Worm (Caenorhabditis elegans) whole organism, L2 larva: Measurements from ENCODE around the gene frpr-3.
A peak's percentile ranks its signal among the peaks of the same experiment; 100 is the strongest.

Experiments
- C34F6.9 ChIP-seq: fragments of 150-350 bp; optimal IDR thresholded peaks from 2 replicates; lab custom pipeline; 2014; ENCODE audit warnings: missing biosample characterization, missing genetic modification characterization
- F13H6.1 ChIP-seq: sonication (generic microtip); optimal IDR thresholded peaks from 2 replicates; lab custom pipeline; 2016; ENCODE audit warnings: missing genetic modification characterization, missing compliant biosample characterization
- R02D3.7 ChIP-seq: fragments of 150-350 bp; optimal IDR thresholded peaks from 2 replicates; lab custom pipeline; 2014; ENCODE audit warnings: missing biosample characterization, missing genetic modification characterization
- Y55F3AM.14 ChIP-seq: fragments of 200-800 bp; sonication (Bioruptor generic); optimal IDR thresholded peaks from 2 replicates; lab custom pipeline; 2018; ENCODE audit warnings: mild to moderate bottlenecking, missing genetic modification characterization, missing compliant biosample characterization
- ZK546.5 ChIP-seq: sonication (generic microtip); optimal IDR thresholded peaks from 2 replicates; lab custom pipeline; 2017; ENCODE audit warnings: missing biosample characterization, missing genetic modification characterization
- alr-1 ChIP-seq: fragments of 150-350 bp; optimal IDR thresholded peaks from 2 replicates; lab custom pipeline; 2014; ENCODE audit warnings: missing biosample characterization, missing genetic modification characterization
- aly-2 ChIP-seq: fragments of 150-350 bp; optimal IDR thresholded peaks from 2 replicates; lab custom pipeline; 2014; ENCODE audit warnings: missing biosample characterization, missing genetic modification characterization
- ama-1 ChIP-seq: fragments of 150-350 bp; optimal IDR thresholded peaks from 2 replicates; lab custom pipeline; 2018; ENCODE audit warnings: inconsistent platforms
- blmp-1 ChIP-seq: sonication (generic microtip); optimal IDR thresholded peaks from 2 replicates; lab custom pipeline; 2017; ENCODE audit warnings: missing genetic modification characterization, mild to moderate bottlenecking, missing compliant biosample characterization, antibody characterized with exemption, moderate library complexity; ENCODE audit not compliant: insufficient read depth
- ceh-16 ChIP-seq: fragments of 150-350 bp; optimal IDR thresholded peaks from 2 replicates; lab custom pipeline; 2014; ENCODE audit warnings: missing biosample characterization, missing genetic modification characterization
- ceh-82 ChIP-seq: fragments of 150-350 bp; optimal IDR thresholded peaks from 2 replicates; lab custom pipeline; 2014; ENCODE audit warnings: missing biosample characterization, missing genetic modification characterization
- crh-2 ChIP-seq: sonication (generic microtip); optimal IDR thresholded peaks from 2 replicates; lab custom pipeline; 2017; ENCODE audit warnings: missing biosample characterization, missing genetic modification characterization
- dmd-4 ChIP-seq: sonication (generic microtip); optimal IDR thresholded peaks from 2 replicates; lab custom pipeline; 2017; ENCODE audit warnings: missing biosample characterization, missing genetic modification characterization
- egl-27 ChIP-seq: sonication (generic microtip); optimal IDR thresholded peaks from 3 replicates; lab custom pipeline; 2017; ENCODE audit warnings: missing biosample characterization, missing genetic modification reagents, missing genetic modification characterization
- elt-1 ChIP-seq: fragments of 150-350 bp; optimal IDR thresholded peaks from 2 replicates; lab custom pipeline; 2014; ENCODE audit warnings: missing biosample characterization, missing genetic modification characterization
- elt-3 ChIP-seq: sonication (generic microtip); optimal IDR thresholded peaks from 2 replicates; lab custom pipeline; 2017; ENCODE audit warnings: missing biosample characterization, missing genetic modification characterization
- fos-1 ChIP-seq: fragments of 150-350 bp; optimal IDR thresholded peaks from 2 replicates; lab custom pipeline; 2014; ENCODE audit warnings: missing biosample characterization, missing genetic modification characterization
- gmeb-1 ChIP-seq: fragments of 150-350 bp; optimal IDR thresholded peaks from 2 replicates; lab custom pipeline; 2014; ENCODE audit warnings: missing biosample characterization, missing genetic modification characterization
- lin-11 ChIP-seq: fragments of 150-350 bp; sonication (generic microtip); optimal IDR thresholded peaks from 2 replicates; lab custom pipeline; 2014; ENCODE audit warnings: missing biosample characterization, missing genetic modification characterization, inconsistent platforms, mixed read lengths
- lin-13 ChIP-seq: fragments of 150-350 bp; optimal IDR thresholded peaks from 2 replicates; lab custom pipeline; 2014; ENCODE audit warnings: missing biosample characterization, missing genetic modification reagents, missing genetic modification characterization
- lin-39 ChIP-seq: fragments of 150-350 bp; optimal IDR thresholded peaks from 2 replicates; lab custom pipeline; 2014; ENCODE audit warnings: missing biosample characterization, missing genetic modification reagents, missing genetic modification characterization
- lsy-2 ChIP-seq, 2 experiments: fragments of 150-350 bp in 1 of 2; sonication (generic microtip) in 1 of 2; optimal IDR thresholded peaks; 2 replicates each; lab custom pipeline; 2014 to 2017; ENCODE audit warnings: missing biosample characterization in 2 of 2, missing genetic modification characterization in 2 of 2
- mab-5 ChIP-seq: fragments of 150-350 bp; optimal IDR thresholded peaks from 2 replicates; lab custom pipeline; 2014; ENCODE audit warnings: missing biosample characterization, missing genetic modification characterization
- mbf-1 ChIP-seq: sonication (generic microtip); optimal IDR thresholded peaks from 2 replicates; lab custom pipeline; 2017; ENCODE audit warnings: missing biosample characterization, missing genetic modification characterization
- mdl-1 ChIP-seq, 2 experiments: fragments of 150-350 bp in 1 of 2; sonication (generic microtip) in 1 of 2; optimal IDR thresholded peaks; 2 replicates each; lab custom pipeline; 2017; ENCODE audit warnings: missing biosample characterization in 2 of 2, missing genetic modification characterization in 2 of 2
- nhr-10 ChIP-seq: sonication (generic microtip); optimal IDR thresholded peaks from 2 replicates; lab custom pipeline; 2017; ENCODE audit warnings: missing biosample characterization, missing genetic modification characterization
- nhr-11 ChIP-seq: fragments of 150-350 bp; optimal IDR thresholded peaks from 2 replicates; lab custom pipeline; 2014; ENCODE audit warnings: missing biosample characterization, missing genetic modification characterization
- nhr-12 ChIP-seq: fragments of 150-350 bp; optimal IDR thresholded peaks from 2 replicates; lab custom pipeline; 2014; ENCODE audit warnings: missing biosample characterization, missing genetic modification characterization
- nhr-129 ChIP-seq: fragments of 150-350 bp; optimal IDR thresholded peaks from 2 replicates; lab custom pipeline; 2014; ENCODE audit warnings: missing biosample characterization, missing genetic modification characterization
- nhr-21 ChIP-seq: fragments of 150-350 bp; optimal IDR thresholded peaks from 2 replicates; lab custom pipeline; 2014; ENCODE audit warnings: missing biosample characterization, missing genetic modification characterization
- nhr-23 ChIP-seq: fragments of 150-350 bp; optimal IDR thresholded peaks from 2 replicates; lab custom pipeline; 2014; ENCODE audit warnings: missing biosample characterization, missing genetic modification reagents, missing genetic modification characterization
- nhr-237 ChIP-seq: fragments of 150-350 bp; optimal IDR thresholded peaks from 2 replicates; lab custom pipeline; 2014; ENCODE audit warnings: missing biosample characterization, missing genetic modification characterization
- nhr-25 ChIP-seq: fragments of 150-350 bp; sonication (generic microtip); optimal IDR thresholded peaks from 3 replicates; lab custom pipeline; 2014; ENCODE audit warnings: missing biosample characterization, missing genetic modification characterization
- nhr-6 ChIP-seq: fragments of 150-350 bp; optimal IDR thresholded peaks from 2 replicates; lab custom pipeline; 2014; ENCODE audit warnings: missing biosample characterization, missing genetic modification characterization
- nhr-77 ChIP-seq: fragments of 150-350 bp; optimal IDR thresholded peaks from 2 replicates; lab custom pipeline; 2014; ENCODE audit warnings: missing biosample characterization, missing genetic modification characterization
- peb-1 ChIP-seq: fragments of 150-350 bp; optimal IDR thresholded peaks from 2 replicates; lab custom pipeline; 2014; ENCODE audit warnings: missing biosample characterization, missing genetic modification characterization
- sem-4 ChIP-seq: fragments of 150-350 bp; optimal IDR thresholded peaks from 2 replicates; lab custom pipeline; 2014; ENCODE audit warnings: missing biosample characterization, missing genetic modification reagents, missing genetic modification characterization
- skn-1 ChIP-seq: sonication (generic microtip); optimal IDR thresholded peaks from 2 replicates; lab custom pipeline; 2017; ENCODE audit warnings: missing biosample characterization, missing genetic modification characterization
- sma-3 ChIP-seq: sonication (generic microtip); optimal IDR thresholded peaks from 2 replicates; lab custom pipeline; 2016; ENCODE audit warnings: missing genetic modification reagents, missing genetic modification characterization, missing compliant biosample characterization
- sma-9 ChIP-seq, 2 experiments: fragments of 150-350 bp in 1 of 2; sonication (generic microtip) in 1 of 2; optimal IDR thresholded peaks; 2 replicates each; lab custom pipeline; 2014 to 2016; ENCODE audit warnings: missing genetic modification characterization in 2 of 2, mild to moderate bottlenecking in 1 of 2, missing biosample characterization in 1 of 2, missing compliant biosample characterization in 1 of 2, missing genetic modification reagents in 1 of 2, moderate library complexity in 1 of 2
- snpc-4 ChIP-seq: fragments of 150-350 bp; optimal IDR thresholded peaks from 2 replicates; lab custom pipeline; 2014; ENCODE audit warnings: missing biosample characterization, missing genetic modification characterization
- unc-39 ChIP-seq: fragments of 150-350 bp; optimal IDR thresholded peaks from 2 replicates; lab custom pipeline; 2014; ENCODE audit warnings: missing biosample characterization, missing genetic modification characterization
- unc-55 ChIP-seq: fragments of 150-350 bp; sonication (generic microtip); optimal IDR thresholded peaks from 3 replicates; lab custom pipeline; 2014; ENCODE audit warnings: missing biosample characterization, missing genetic modification reagents, missing genetic modification characterization
- unc-62 ChIP-seq: fragments of 150-350 bp; optimal IDR thresholded peaks from 2 replicates; lab custom pipeline; 2014; ENCODE audit warnings: missing biosample characterization, missing genetic modification reagents, missing genetic modification characterization
- zag-1 ChIP-seq: fragments of 150-350 bp; optimal IDR thresholded peaks from 2 replicates; lab custom pipeline; 2014; ENCODE audit warnings: missing biosample characterization, missing genetic modification characterization
- ztf-1 ChIP-seq: fragments of 200-800 bp; sonication (Bioruptor generic); conservative IDR thresholded peaks from 2 replicates; pipeline ENCODE4 v1.3.6; 2022; ENCODE audit warnings: missing genetic modification characterization, missing compliant biosample characterization
- ztf-11 ChIP-seq: sonication (generic microtip); optimal IDR thresholded peaks from 2 replicates; lab custom pipeline; 2017; ENCODE audit warnings: missing biosample characterization, missing genetic modification characterization
- ztf-4 ChIP-seq: fragments of 150-350 bp; optimal IDR thresholded peaks from 2 replicates; lab custom pipeline; 2014; ENCODE audit warnings: missing biosample characterization, missing genetic modification characterization

frpr-3 gene

ce11 chrV:7820270-7820669 is 49.2 kb downstream of the frpr-3 start, which contains the start of gene lbp-4:
Gene lbp-4, plus strand, starts transcription at chrV:7820578.
- TF ChIP-seq sma-3 (GFP tag; lab: Kevin White, UChicago) (peak; percentile 45), snpc-4 (tag; lab: Kevin White, UChicago) (no peak), C34F6.9 (tag; lab: Kevin White, UChicago) (peak; percentile 71), alr-1 (tag; lab: Kevin White, UChicago) (no peak), ztf-1 (GFP tag; lab: Robert Waterston, UW) (no peak), nhr-25 (tag; lab: Kevin White, UChicago) (no peak), elt-1 (tag; lab: Kevin White, UChicago) (no peak), lin-39 (no peak), lsy-2 (tag; optimal IDR thresholded peaks at IDR 0.05; lab: Kevin White, UChicago) (peak in 1 of 2 experiments; percentile 64), sem-4 (tag; lab: Kevin White, UChicago) (no peak), ztf-11 (tag; lab: Kevin White, UChicago) (no peak), dmd-4 (tag; lab: Kevin White, UChicago) (no peak), nhr-129 (peak; percentile 24), crh-2 (tag; lab: Kevin White, UChicago) (peak; percentile 47), sma-9 (GFP tag; optimal IDR thresholded peaks at IDR 0.05; lab: Kevin White, UChicago) (peak; percentile 7), sma-9 (tag; optimal IDR thresholded peaks at IDR 0.05; lab: Kevin White, UChicago) (no peak), nhr-77 (tag; lab: Kevin White, UChicago) (no peak), nhr-6 (tag; lab: Kevin White, UChicago) (no peak), unc-55 (GFP tag; lab: Kevin White, UChicago) (peak; percentile 71), blmp-1 (tag; lab: Kevin White, UChicago) (no peak), fos-1 (peak; percentile 50), nhr-23 (no peak), elt-3 (tag; lab: Kevin White, UChicago) (no peak), Y55F3AM.14 (GFP tag; lab: Kevin White, UChicago) (no peak), ztf-4 (tag; lab: Kevin White, UChicago) (no peak), mbf-1 (tag; lab: Kevin White, UChicago) (no peak), gmeb-1 (peak; percentile 27), lin-13 (GFP tag; lab: Kevin White, UChicago) (no peak), nhr-11 (tag; lab: Kevin White, UChicago) (no peak), zag-1 (tag; lab: Kevin White, UChicago) (no peak)

DNA sequence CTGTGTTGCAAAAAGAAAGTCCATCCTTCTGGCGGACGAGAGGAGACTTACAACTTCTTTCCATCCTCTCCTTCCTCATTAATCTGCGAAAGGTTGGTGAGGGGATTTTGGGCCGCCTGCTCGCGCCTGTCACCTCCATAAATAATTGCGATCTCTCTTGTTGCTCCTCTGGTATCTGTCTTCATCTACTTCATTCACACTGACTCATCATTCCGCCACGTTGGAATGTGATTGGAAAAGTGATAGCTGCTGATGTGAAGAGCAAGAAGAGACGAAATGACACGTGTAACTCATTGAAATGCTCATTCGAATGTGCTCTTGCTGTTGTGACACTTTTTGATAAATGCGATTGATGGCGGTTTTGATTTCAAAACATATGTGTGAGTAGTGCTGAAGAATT is 51.6 kb downstream of the frpr-3 start:
- TF ChIP-seq nhr-23: no peak
- TF ChIP-seq ceh-82 (tag; lab: Kevin White, UChicago): no peak
- TF ChIP-seq nhr-11 (tag; lab: Kevin White, UChicago): no peak
- TF ChIP-seq nhr-10 (tag; lab: Kevin White, UChicago): no peak
- peak; percentile 60 for TF ChIP-seq crh-2 (tag; lab: Kevin White, UChicago)
- no peak for TF ChIP-seq lin-39
- TF ChIP-seq ZK546.5: no peak
- TF ChIP-seq lin-11 (tag; lab: Kevin White, UChicago): no peak
- TF ChIP-seq mdl-1 (tag; optimal IDR thresholded peaks at IDR 0.05; lab: Kevin White, UChicago): no peak
- TF ChIP-seq nhr-21 (tag; lab: Kevin White, UChicago): no peak
- no peak for TF ChIP-seq ceh-16 (tag; lab: Kevin White, UChicago)
- no peak for TF ChIP-seq elt-3 (tag; lab: Kevin White, UChicago)
- no peak for TF ChIP-seq aly-2 (tag; lab: Kevin White, UChicago)
- TF ChIP-seq sem-4 (tag; lab: Kevin White, UChicago): no peak
- TF ChIP-seq Y55F3AM.14 (GFP tag; lab: Kevin White, UChicago): no peak
- TF ChIP-seq fos-1: no peak
- TF ChIP-seq unc-62 (GFP tag; lab: Kevin White, UChicago): peak; percentile 8
- TF ChIP-seq egl-27 (tag; lab: Kevin White, UChicago): peak; percentile 19
- TF ChIP-seq nhr-237: no peak
- TF ChIP-seq blmp-1 (tag; lab: Kevin White, UChicago): no peak
- TF ChIP-seq alr-1 (tag; lab: Kevin White, UChicago): no peak
- TF ChIP-seq peb-1: no peak
- TF ChIP-seq dmd-4 (tag; lab: Kevin White, UChicago): no peak
- no peak for TF ChIP-seq lin-13 (GFP tag; lab: Kevin White, UChicago)
- no peak for TF ChIP-seq ama-1 (lab: Kevin White, UChicago)
- TF ChIP-seq nhr-6 (tag; lab: Kevin White, UChicago): no peak
- peak; percentile 37 for TF ChIP-seq C34F6.9 (tag; lab: Kevin White, UChicago)
- no peak for TF ChIP-seq R02D3.7
- no peak for TF ChIP-seq sma-3 (GFP tag; lab: Kevin White, UChicago)
- no peak for TF ChIP-seq nhr-12 (tag; lab: Kevin White, UChicago)
- peak in 1 of 2 experiments; percentile 57 for TF ChIP-seq lsy-2 (tag; optimal IDR thresholded peaks at IDR 0.05; lab: Kevin White, UChicago)
- no peak for TF ChIP-seq ztf-4 (tag; lab: Kevin White, UChicago)
- peak; percentile 84 for TF ChIP-seq nhr-129
- TF ChIP-seq zag-1 (tag; lab: Kevin White, UChicago): no peak
- TF ChIP-seq snpc-4 (tag; lab: Kevin White, UChicago): no peak
- peak; percentile 82 for TF ChIP-seq F13H6.1 (tag; lab: Kevin White, UChicago)
- TF ChIP-seq nhr-25 (tag; lab: Kevin White, UChicago): no peak
- TF ChIP-seq elt-1 (tag; lab: Kevin White, UChicago): no peak
- no peak for TF ChIP-seq skn-1 (tag; lab: Kevin White, UChicago)
- TF ChIP-seq sma-9 (GFP tag; optimal IDR thresholded peaks at IDR 0.05; lab: Kevin White, UChicago): peak; percentile 32
- TF ChIP-seq sma-9 (tag; optimal IDR thresholded peaks at IDR 0.05; lab: Kevin White, UChicago): no peak
- TF ChIP-seq gmeb-1: no peak
- no peak for TF ChIP-seq mbf-1 (tag; lab: Kevin White, UChicago)
- peak; percentile 56 for TF ChIP-seq mab-5 (tag; lab: Kevin White, UChicago)
- TF ChIP-seq unc-39: no peak
- no peak for TF ChIP-seq ztf-1 (GFP tag; lab: Robert Waterston, UW)
